Fruit fly (Drosophila melanogaster): ENCODE results near the gene CG7565.

- TF ChIP-seq CG8478 (optimal IDR thresholded peaks at IDR 0.05) = no peak
- no peak for TF ChIP-seq CTCF (optimal IDR thresholded peaks at IDR 0.05)
Measured at dm6 chr3L:8076160-8076559, 15.4 kb downstream of the CG7565 start.
